Fruit fly (Drosophila melanogaster): ENCODE data around the gene CG14646.

- TF ChIP-seq Dll (optimal IDR thresholded peaks at IDR 0.05) (no peak), pan (optimal IDR thresholded peaks at IDR 0.05) (no peak), psq (optimal IDR thresholded peaks at IDR 0.05) (no peak), EcR (GFP tag; optimal IDR thresholded peaks at IDR 0.05) (no peak), CG8478 (optimal IDR thresholded peaks at IDR 0.05) (no peak)
Measured at dm6 chr3R:4397403-4398079, 7.4 kb downstream of the CG14646 start, which contains the start of gene CG9855.
